Worm (Caenorhabditis elegans): ENCODE results near the gene C28F5.1.

- TF ChIP-seq nhr-12 (tag; optimal IDR thresholded peaks at IDR 0.05) (no peak), ceh-9 (tag; optimal IDR thresholded peaks at IDR 0.05) (no peak), ama-1 (optimal IDR thresholded peaks at IDR 0.05) (no peak), unc-39 (tag; optimal IDR thresholded peaks at IDR 0.05) (no peak)
These were observed 22.1 kb upstream of the C28F5.1 start, which contains the start of gene cah-2 for ce11 chrII:7483009-7483408.

All from whole organism, L3 larva.